Fruit fly (Drosophila melanogaster): ENCODE data around the gene CG33721.

dm6 chr3R:22372535-22372934, 41.7 kb downstream of the CG33721 start, which contains the start of gene CG7069:
- no peak for TF ChIP-seq Pif1B (GFP tag; optimal IDR thresholded peaks at IDR 0.05)
- TF ChIP-seq Snoo (tag; optimal IDR thresholded peaks at IDR 0.05) = no peak
- TF ChIP-seq CG17806 (tag; optimal IDR thresholded peaks at IDR 0.05) = no peak
- no peak for TF ChIP-seq CG8159 (tag; optimal IDR thresholded peaks at IDR 0.05)
- no peak for TF ChIP-seq Pif1A (GFP tag; optimal IDR thresholded peaks at IDR 0.05)
- no peak for TF ChIP-seq EcR (GFP tag; optimal IDR thresholded peaks at IDR 0.05)
- no peak for TF ChIP-seq CG13204 (GFP tag; optimal IDR thresholded peaks at IDR 0.05)
